Fruit fly (Drosophila melanogaster): ENCODE measurements around the gene CG17065.

Gene CG17065

dm6 chrX:20256849-20257590, at the start of gene CG17065:
Gene CG17065, minus strand, starts transcription at chrX:20257199.
- TF ChIP-seq ash1 (GFP tag; optimal IDR thresholded peaks at IDR 0.05): no peak
- TF ChIP-seq pan (optimal IDR thresholded peaks at IDR 0.05): no peak
- peak in 1 of 2 experiments; percentile 22 for TF ChIP-seq pan (GFP tag; optimal IDR thresholded peaks at IDR 0.05 in 1 of 2, IDR thresholded peaks at IDR 0.05 in 1 of 2)
- TF ChIP-seq NK7.1 (GFP tag; optimal IDR thresholded peaks at IDR 0.05): peak; percentile 9
- TF ChIP-seq CG12391 (tag; optimal IDR thresholded peaks at IDR 0.05): peak; percentile 49
- no peak for TF ChIP-seq CG14050 (GFP tag; IDR thresholded peaks at IDR 0.05)
- peak; percentile 74 for TF ChIP-seq Sin3A (optimal IDR thresholded peaks at IDR 0.05)
- TF ChIP-seq gcm2 (GFP tag; optimal IDR thresholded peaks at IDR 0.05): no peak
- peak; percentile 5 for TF ChIP-seq CG8290 (GFP tag; optimal IDR thresholded peaks at IDR 0.05)
- peak in 1 of 2 experiments; percentile 70 for TF ChIP-seq CG8290 (tag; optimal IDR thresholded peaks at IDR 0.05)
- TF ChIP-seq CG4820 (GFP tag; optimal IDR thresholded peaks at IDR 0.05): peak; percentile 21
- TF ChIP-seq bab2 (GFP tag; optimal IDR thresholded peaks at IDR 0.05): peak; percentile 35
- TF ChIP-seq CG14710 (tag; optimal IDR thresholded peaks at IDR 0.05): peak; percentile 61
- TF ChIP-seq CG3281 (GFP tag; optimal IDR thresholded peaks at IDR 0.05): peak; percentile 19
- TF ChIP-seq CG30020 (tag; optimal IDR thresholded peaks at IDR 0.05): peak; percentile 57
- TF ChIP-seq CG6791 (GFP tag; IDR thresholded peaks at IDR 0.05; ENCODE audit: partially characterized antibody): peak; percentile 61; the same call in 1 of the 3 replicates
- no peak; the same call in 1 of the 2 replicates for TF ChIP-seq CG42726 (GFP tag; IDR thresholded peaks at IDR 0.05; ENCODE audit: partially characterized antibody)
- peak; percentile 34; the same call in 1 of the 2 replicates for TF ChIP-seq NFAT (GFP tag; IDR thresholded peaks at IDR 0.05)
- peak; percentile 18 for TF ChIP-seq Atf-2 (GFP tag; optimal IDR thresholded peaks at IDR 0.05)
- peak in 1 of 2 experiments; percentile 13 for TF ChIP-seq Hr51 (GFP tag; optimal IDR thresholded peaks at IDR 0.05)
- peak; percentile 45 for TF ChIP-seq gem (tag; optimal IDR thresholded peaks at IDR 0.05)
- TF ChIP-seq Vsx1 (GFP tag; optimal IDR thresholded peaks at IDR 0.05): no peak
- 0 out of 3 replicates have a peak, but pooled peaks have one; percentile 47 for TF ChIP-seq CG14860 (GFP tag; IDR thresholded peaks at IDR 0.05; ENCODE audit: partially characterized antibody)
- TF ChIP-seq Dad (GFP tag; optimal IDR thresholded peaks at IDR 0.05): peak; percentile 7
- peak; percentile 18 for TF ChIP-seq Dip3 (GFP tag; optimal IDR thresholded peaks at IDR 0.05)
- TF ChIP-seq CG3995 (GFP tag; optimal IDR thresholded peaks at IDR 0.05): peak; percentile 25
- TF ChIP-seq NfI (GFP tag; optimal IDR thresholded peaks at IDR 0.05): peak; percentile 27
- peak; percentile 21 for TF ChIP-seq gfzf (GFP tag; optimal IDR thresholded peaks at IDR 0.05)
- TF ChIP-seq CG34376 (GFP tag; optimal IDR thresholded peaks at IDR 0.05): peak; percentile 54
- no peak for TF ChIP-seq fd64A (GFP tag; optimal IDR thresholded peaks at IDR 0.05)
- TF ChIP-seq dmrt99B (tag; optimal IDR thresholded peaks at IDR 0.05): peak; percentile 16
- TF ChIP-seq vfl (GFP tag; optimal IDR thresholded peaks at IDR 0.05): no peak
- peak; percentile 22 for TF ChIP-seq Abd-B (GFP tag; optimal IDR thresholded peaks at IDR 0.05)
- TF ChIP-seq CG9876 (GFP tag; optimal IDR thresholded peaks at IDR 0.05): peak; percentile 34
- TF ChIP-seq Tbp (GFP tag; optimal IDR thresholded peaks at IDR 0.05): peak; percentile 23
- TF ChIP-seq CG11085 (GFP tag; IDR thresholded peaks at IDR 0.05): 0 out of 2 replicates have a peak, but pooled peaks have one; percentile 26
- peak; percentile 49 for TF ChIP-seq chn (GFP tag; optimal IDR thresholded peaks at IDR 0.05)
- TF ChIP-seq CG8944 (GFP tag; optimal IDR thresholded peaks at IDR 0.05): no peak
- TF ChIP-seq Neu2 (GFP tag; optimal IDR thresholded peaks at IDR 0.05; ENCODE audit: borderline replicate concordance): peak; percentile 11
- peak; percentile 23 for TF ChIP-seq Xbp1 (GFP tag; optimal IDR thresholded peaks at IDR 0.05)
- no peak for TF ChIP-seq CG18476 (GFP tag; optimal IDR thresholded peaks at IDR 0.05)
- TF ChIP-seq bcd (GFP tag; optimal IDR thresholded peaks at IDR 0.05): peak; percentile 63
- TF ChIP-seq CG13424 (tag; optimal IDR thresholded peaks at IDR 0.05): peak; percentile 27
- no peak for TF ChIP-seq Rx (GFP tag; IDR thresholded peaks at IDR 0.05)
- TF ChIP-seq lilli (GFP tag; optimal IDR thresholded peaks at IDR 0.05): no peak
- peak; percentile 97 for TF ChIP-seq CG18011 (GFP tag; optimal IDR thresholded peaks at IDR 0.05)
- TF ChIP-seq Jarid2 (GFP tag; optimal IDR thresholded peaks at IDR 0.05): no peak
- peak; percentile 22 for TF ChIP-seq Fer3 (tag; optimal IDR thresholded peaks at IDR 0.05)
- peak; percentile 19 for TF ChIP-seq ind (GFP tag; optimal IDR thresholded peaks at IDR 0.05)

Data from whole organism, embryonic.